Worm (Caenorhabditis elegans) whole organism, midembryonic: Measurements from ENCODE around the gene max-2.

Experiments used
- flt-1 ChIP-seq: fragments of 200-800 bp; sonication (Bioruptor generic); IDR thresholded peaks from 2 replicates; pipeline ENCODE4 v1.3.6; 2022; ENCODE audit warnings: missing genetic modification characterization, missing compliant biosample characterization
- klf-2 ChIP-seq: fragments of 200-800 bp; sonication (Bioruptor generic); conservative IDR thresholded peaks from 2 replicates; pipeline ENCODE4 v1.3.6; 2022; ENCODE audit warnings: missing genetic modification reagents, missing genetic modification characterization, missing compliant biosample characterization

- TF ChIP-seq flt-1 (GFP tag; lab: Robert Waterston, UW) (no peak), klf-2 (no peak)
Measured at ce11 chrII:12995322-12995721, 30.3 kb downstream of the max-2 start.
